Worm (Caenorhabditis elegans) whole organism, L2 larva: ENCODE results near the gene ZK455.5.
A peak's percentile ranks its signal among the peaks of the same experiment; 100 is the strongest.

ENCODE experiments used
- C34F6.9 ChIP-seq: fragments of 150-350 bp; optimal IDR thresholded peaks from 2 replicates; lab custom pipeline; 2014; ENCODE audit warnings: missing biosample characterization, missing genetic modification characterization
- F13H6.1 ChIP-seq: sonication (generic microtip); optimal IDR thresholded peaks from 2 replicates; lab custom pipeline; 2016; ENCODE audit warnings: missing genetic modification characterization, missing compliant biosample characterization
- ZK546.5 ChIP-seq: sonication (generic microtip); optimal IDR thresholded peaks from 2 replicates; lab custom pipeline; 2017; ENCODE audit warnings: missing biosample characterization, missing genetic modification characterization
- aly-2 ChIP-seq: fragments of 150-350 bp; optimal IDR thresholded peaks from 2 replicates; lab custom pipeline; 2014; ENCODE audit warnings: missing biosample characterization, missing genetic modification characterization
- ama-1 ChIP-seq: fragments of 150-350 bp; optimal IDR thresholded peaks from 2 replicates; lab custom pipeline; 2018; ENCODE audit warnings: inconsistent platforms
- blmp-1 ChIP-seq: sonication (generic microtip); optimal IDR thresholded peaks from 2 replicates; lab custom pipeline; 2017; ENCODE audit warnings: missing genetic modification characterization, mild to moderate bottlenecking, missing compliant biosample characterization, antibody characterized with exemption, moderate library complexity; ENCODE audit not compliant: insufficient read depth
- ceh-16 ChIP-seq: fragments of 150-350 bp; optimal IDR thresholded peaks from 2 replicates; lab custom pipeline; 2014; ENCODE audit warnings: missing biosample characterization, missing genetic modification characterization
- ceh-82 ChIP-seq: fragments of 150-350 bp; optimal IDR thresholded peaks from 2 replicates; lab custom pipeline; 2014; ENCODE audit warnings: missing biosample characterization, missing genetic modification characterization
- egl-27 ChIP-seq: sonication (generic microtip); optimal IDR thresholded peaks from 3 replicates; lab custom pipeline; 2017; ENCODE audit warnings: missing biosample characterization, missing genetic modification reagents, missing genetic modification characterization
- elt-1 ChIP-seq: fragments of 150-350 bp; optimal IDR thresholded peaks from 2 replicates; lab custom pipeline; 2014; ENCODE audit warnings: missing biosample characterization, missing genetic modification characterization
- elt-3 ChIP-seq: sonication (generic microtip); optimal IDR thresholded peaks from 2 replicates; lab custom pipeline; 2017; ENCODE audit warnings: missing biosample characterization, missing genetic modification characterization
- fos-1 ChIP-seq: fragments of 150-350 bp; optimal IDR thresholded peaks from 2 replicates; lab custom pipeline; 2014; ENCODE audit warnings: missing biosample characterization, missing genetic modification characterization
- gmeb-1 ChIP-seq: fragments of 150-350 bp; optimal IDR thresholded peaks from 2 replicates; lab custom pipeline; 2014; ENCODE audit warnings: missing biosample characterization, missing genetic modification characterization
- lin-11 ChIP-seq: fragments of 150-350 bp; sonication (generic microtip); optimal IDR thresholded peaks from 2 replicates; lab custom pipeline; 2014; ENCODE audit warnings: missing biosample characterization, missing genetic modification characterization, inconsistent platforms, mixed read lengths
- lin-13 ChIP-seq: fragments of 150-350 bp; optimal IDR thresholded peaks from 2 replicates; lab custom pipeline; 2014; ENCODE audit warnings: missing biosample characterization, missing genetic modification reagents, missing genetic modification characterization
- lsy-2 ChIP-seq, 2 experiments: fragments of 150-350 bp in 1 of 2; sonication (generic microtip) in 1 of 2; optimal IDR thresholded peaks; 2 replicates each; lab custom pipeline; 2014 to 2017; ENCODE audit warnings: missing biosample characterization in 2 of 2, missing genetic modification characterization in 2 of 2
- mdl-1 ChIP-seq, 2 experiments: fragments of 150-350 bp in 1 of 2; sonication (generic microtip) in 1 of 2; optimal IDR thresholded peaks; 2 replicates each; lab custom pipeline; 2017; ENCODE audit warnings: missing biosample characterization in 2 of 2, missing genetic modification characterization in 2 of 2
- nhr-10 ChIP-seq: sonication (generic microtip); optimal IDR thresholded peaks from 2 replicates; lab custom pipeline; 2017; ENCODE audit warnings: missing biosample characterization, missing genetic modification characterization
- nhr-11 ChIP-seq: fragments of 150-350 bp; optimal IDR thresholded peaks from 2 replicates; lab custom pipeline; 2014; ENCODE audit warnings: missing biosample characterization, missing genetic modification characterization
- nhr-12 ChIP-seq: fragments of 150-350 bp; optimal IDR thresholded peaks from 2 replicates; lab custom pipeline; 2014; ENCODE audit warnings: missing biosample characterization, missing genetic modification characterization
- nhr-129 ChIP-seq: fragments of 150-350 bp; optimal IDR thresholded peaks from 2 replicates; lab custom pipeline; 2014; ENCODE audit warnings: missing biosample characterization, missing genetic modification characterization
- nhr-21 ChIP-seq: fragments of 150-350 bp; optimal IDR thresholded peaks from 2 replicates; lab custom pipeline; 2014; ENCODE audit warnings: missing biosample characterization, missing genetic modification characterization
- nhr-23 ChIP-seq: fragments of 150-350 bp; optimal IDR thresholded peaks from 2 replicates; lab custom pipeline; 2014; ENCODE audit warnings: missing biosample characterization, missing genetic modification reagents, missing genetic modification characterization
- nhr-25 ChIP-seq: fragments of 150-350 bp; sonication (generic microtip); optimal IDR thresholded peaks from 3 replicates; lab custom pipeline; 2014; ENCODE audit warnings: missing biosample characterization, missing genetic modification characterization
- nhr-77 ChIP-seq: fragments of 150-350 bp; optimal IDR thresholded peaks from 2 replicates; lab custom pipeline; 2014; ENCODE audit warnings: missing biosample characterization, missing genetic modification characterization
- peb-1 ChIP-seq: fragments of 150-350 bp; optimal IDR thresholded peaks from 2 replicates; lab custom pipeline; 2014; ENCODE audit warnings: missing biosample characterization, missing genetic modification characterization
- sem-4 ChIP-seq: fragments of 150-350 bp; optimal IDR thresholded peaks from 2 replicates; lab custom pipeline; 2014; ENCODE audit warnings: missing biosample characterization, missing genetic modification reagents, missing genetic modification characterization
- sma-3 ChIP-seq: sonication (generic microtip); optimal IDR thresholded peaks from 2 replicates; lab custom pipeline; 2016; ENCODE audit warnings: missing genetic modification reagents, missing genetic modification characterization, missing compliant biosample characterization
- sma-9 ChIP-seq, 2 experiments: fragments of 150-350 bp in 1 of 2; sonication (generic microtip) in 1 of 2; optimal IDR thresholded peaks; 2 replicates each; lab custom pipeline; 2014 to 2016; ENCODE audit warnings: missing genetic modification characterization in 2 of 2, mild to moderate bottlenecking in 1 of 2, missing biosample characterization in 1 of 2, missing compliant biosample characterization in 1 of 2, missing genetic modification reagents in 1 of 2, moderate library complexity in 1 of 2
- snpc-4 ChIP-seq: fragments of 150-350 bp; optimal IDR thresholded peaks from 2 replicates; lab custom pipeline; 2014; ENCODE audit warnings: missing biosample characterization, missing genetic modification characterization
- unc-62 ChIP-seq: fragments of 150-350 bp; optimal IDR thresholded peaks from 2 replicates; lab custom pipeline; 2014; ENCODE audit warnings: missing biosample characterization, missing genetic modification reagents, missing genetic modification characterization
- zag-1 ChIP-seq: fragments of 150-350 bp; optimal IDR thresholded peaks from 2 replicates; lab custom pipeline; 2014; ENCODE audit warnings: missing biosample characterization, missing genetic modification characterization
- ztf-4 ChIP-seq: fragments of 150-350 bp; optimal IDR thresholded peaks from 2 replicates; lab custom pipeline; 2014; ENCODE audit warnings: missing biosample characterization, missing genetic modification characterization

Gene ZK455.5

ce11 chrX:11328710-11329109 is 2.0 kb upstream of the ZK455.5 start:
- TF ChIP-seq aly-2 (tag; lab: Kevin White, UChicago) = no peak
- no peak for TF ChIP-seq sma-3
- no peak for TF ChIP-seq fos-1 (tag; lab: Kevin White, UChicago)
- TF ChIP-seq ceh-16 (tag; lab: Kevin White, UChicago) = no peak

ce11 chrX:11324240-11324639 is 2.5 kb downstream of the ZK455.5 start, which contains the start of gene asm-2:
Gene asm-2 (minus strand): TSS chrX:11324251.
- TF ChIP-seq fos-1 (tag; lab: Kevin White, UChicago) (peak; percentile 81), sma-9 (GFP tag; optimal IDR thresholded peaks at IDR 0.05; lab: Kevin White, UChicago) (peak; percentile 38), sma-9 (tag; optimal IDR thresholded peaks at IDR 0.05; lab: Kevin White, UChicago) (no peak), ZK546.5 (tag; lab: Kevin White, UChicago) (no peak), ceh-16 (tag; lab: Kevin White, UChicago) (no peak), sem-4 (no peak), nhr-23 (tag; lab: Kevin White, UChicago) (no peak), elt-1 (no peak), mdl-1 (tag; optimal IDR thresholded peaks at IDR 0.05; lab: Kevin White, UChicago) (no peak), nhr-21 (tag; lab: Kevin White, UChicago) (no peak), C34F6.9 (no peak), ceh-82 (tag; lab: Kevin White, UChicago) (no peak), snpc-4 (tag; lab: Kevin White, UChicago) (no peak), aly-2 (tag; lab: Kevin White, UChicago) (no peak), gmeb-1 (tag; lab: Kevin White, UChicago) (no peak), nhr-12 (tag; lab: Kevin White, UChicago) (no peak), nhr-129 (no peak), nhr-25 (tag; lab: Kevin White, UChicago) (no peak)
- TF ChIP-seq, all 48 proteins: peak for 2

- TF ChIP-seq snpc-4 (tag; lab: Kevin White, UChicago) = no peak
- no peak for TF ChIP-seq nhr-11
- TF ChIP-seq fos-1 (tag; lab: Kevin White, UChicago) = peak; percentile 17
Observed at ce11 chrX:11323225-11323624, 3.5 kb downstream of the ZK455.5 start.

ce11 chrX:11317939-11318338 is 8.8 kb downstream of the ZK455.5 start, which contains the start of gene hizr-1:
Gene hizr-1 (plus strand): TSS chrX:11318278.
- TF ChIP-seq fos-1 (tag; lab: Kevin White, UChicago) (peak; percentile 43), ama-1 (lab: Kevin White, UChicago) (no peak)
- TF ChIP-seq, all 48 proteins: peak for 1

ce11 chrX:11316750-11317149 is 10.0 kb downstream of the ZK455.5 start, which contains the start of gene nlp-57:
Gene nlp-57 (plus strand): TSS chrX:11317050.
- TF ChIP-seq sma-9 (GFP tag; optimal IDR thresholded peaks at IDR 0.05; lab: Kevin White, UChicago) (no peak), sma-9 (tag; optimal IDR thresholded peaks at IDR 0.05; lab: Kevin White, UChicago) (no peak), ceh-82 (tag; lab: Kevin White, UChicago) (no peak), snpc-4 (tag; lab: Kevin White, UChicago) (no peak), nhr-10 (tag; lab: Kevin White, UChicago) (no peak), elt-3 (tag; lab: Kevin White, UChicago) (no peak), blmp-1 (tag; lab: Kevin White, UChicago) (no peak), fos-1 (tag; lab: Kevin White, UChicago) (no peak), unc-62 (GFP tag; lab: Kevin White, UChicago) (no peak), lin-13 (no peak), F13H6.1 (tag; lab: Kevin White, UChicago) (no peak), peb-1 (tag; lab: Kevin White, UChicago) (no peak), mdl-1 (tag; optimal IDR thresholded peaks at IDR 0.05; lab: Kevin White, UChicago) (no peak)
- TF ChIP-seq, all 48 proteins: peak for 0

- TF ChIP-seq sma-9 (GFP tag; optimal IDR thresholded peaks at IDR 0.05; lab: Kevin White, UChicago) (no peak), sma-9 (tag; optimal IDR thresholded peaks at IDR 0.05; lab: Kevin White, UChicago) (no peak), lin-11 (no peak), zag-1 (tag; lab: Kevin White, UChicago) (no peak), mdl-1 (tag; optimal IDR thresholded peaks at IDR 0.05; lab: Kevin White, UChicago) (no peak), nhr-77 (tag; lab: Kevin White, UChicago) (no peak), ztf-4 (no peak), nhr-12 (tag; lab: Kevin White, UChicago) (no peak), lsy-2 (tag; optimal IDR thresholded peaks at IDR 0.05; lab: Kevin White, UChicago) (no peak), snpc-4 (tag; lab: Kevin White, UChicago) (no peak), sma-3 (no peak), egl-27 (tag; lab: Kevin White, UChicago) (no peak)
- TF ChIP-seq, all 48 proteins: peak for 0
Observed at ce11 chrX:11315392-11315791, 11.3 kb downstream of the ZK455.5 start, which contains the start of gene F08G12.11. Gene F08G12.11 (minus strand): TSS chrX:11315572.
